Fruit fly (Drosophila melanogaster): ENCODE results near the gene vilya.

The vilya gene

dm6 chrX:2713776-2714175, 12.7 kb upstream of the vilya start, which contains the start of the genes CG2685 and CG2694 (continued):
- TF ChIP-seq TFAM (GFP tag; optimal IDR thresholded peaks at IDR 0.05), result no peak
- TF ChIP-seq MBD-R2 (GFP tag; IDR thresholded peaks at IDR 0.05), result peak; percentile 83
- peak; percentile 41 for TF ChIP-seq MESR4 (GFP tag; optimal IDR thresholded peaks at IDR 0.05)
- TF ChIP-seq aop (GFP tag; IDR thresholded peaks at IDR 0.05), result no peak
- TF ChIP-seq CG6254 (GFP tag; optimal IDR thresholded peaks at IDR 0.05), result no peak
- no peak for TF ChIP-seq zf30C (GFP tag; optimal IDR thresholded peaks at IDR 0.05)
- no peak for TF ChIP-seq CG13424 (tag; optimal IDR thresholded peaks at IDR 0.05)
- no peak for TF ChIP-seq HHEX (GFP tag; optimal IDR thresholded peaks at IDR 0.05)
- TF ChIP-seq CG18262 (tag; optimal IDR thresholded peaks at IDR 0.05), result no peak
- TF ChIP-seq PHDP (tag; optimal IDR thresholded peaks at IDR 0.05), result no peak
- TF ChIP-seq CG16863 (GFP tag; optimal IDR thresholded peaks at IDR 0.05), result no peak
- TF ChIP-seq sens (GFP tag), result no peak
- peak; percentile 44; the same call in 1 of the 2 replicates for TF ChIP-seq CG42726 (GFP tag; IDR thresholded peaks at IDR 0.05; ENCODE audit: partially characterized antibody)
- TF ChIP-seq Six4 (GFP tag; optimal IDR thresholded peaks at IDR 0.05), result no peak
- TF ChIP-seq CG10147 (GFP tag; optimal IDR thresholded peaks at IDR 0.05), result no peak
- TF ChIP-seq CG2202 (tag; optimal IDR thresholded peaks at IDR 0.05), result no peak
- peak; percentile 28 for TF ChIP-seq CG17829 (tag; optimal IDR thresholded peaks at IDR 0.05)
- TF ChIP-seq CG8478 (optimal IDR thresholded peaks at IDR 0.05), result no peak
- TF ChIP-seq Antp (GFP tag; optimal IDR thresholded peaks at IDR 0.05), result no peak
- TF ChIP-seq CHES-1-like (GFP tag; optimal IDR thresholded peaks at IDR 0.05), result no peak
- TF ChIP-seq CG4617 (GFP tag; optimal IDR thresholded peaks at IDR 0.05; ENCODE audit: borderline replicate concordance), result peak; percentile 33
- no peak for TF ChIP-seq Chrac-16 (GFP tag; optimal IDR thresholded peaks at IDR 0.05)
- TF ChIP-seq Hr39 (optimal IDR thresholded peaks at IDR 0.05), result no peak
- no peak for TF ChIP-seq pita (GFP tag; optimal IDR thresholded peaks at IDR 0.05)
- no peak for TF ChIP-seq org-1 (GFP tag; optimal IDR thresholded peaks at IDR 0.05)
- no peak for TF ChIP-seq Doc2 (GFP tag; IDR thresholded peaks at IDR 0.05)
- no peak for TF ChIP-seq Myb (GFP tag; optimal IDR thresholded peaks at IDR 0.05)
- no peak for TF ChIP-seq CG17186 (GFP tag; optimal IDR thresholded peaks at IDR 0.05)
- TF ChIP-seq ase (GFP tag; IDR thresholded peaks at IDR 0.05), result no peak
- TF ChIP-seq ATbp (GFP tag; optimal IDR thresholded peaks at IDR 0.05), result no peak
- TF ChIP-seq CG15011 (GFP tag; optimal IDR thresholded peaks at IDR 0.05), result no peak
- TF ChIP-seq rib (GFP tag; IDR thresholded peaks at IDR 0.05), result no peak

dm6 chrX:2714730-2715129, 11.7 kb upstream of the vilya start:
- TF ChIP-seq BEAF-32 (GFP tag; optimal IDR thresholded peaks at IDR 0.05), result peak; percentile 48
- TF ChIP-seq scrt (GFP tag; optimal IDR thresholded peaks at IDR 0.05), result no peak
- TF ChIP-seq CG13287 (GFP tag; IDR thresholded peaks at IDR 0.05; ENCODE audit: partially characterized antibody), result peak; percentile 62
- TF ChIP-seq Nf-YB (GFP tag; optimal IDR thresholded peaks at IDR 0.05), result no peak
- TF ChIP-seq gcm2 (GFP tag; optimal IDR thresholded peaks at IDR 0.05), result no peak
- 0 out of 2 replicates have a peak, but pooled peaks have one; percentile 7 for TF ChIP-seq CG9932 (GFP tag; IDR thresholded peaks at IDR 0.05)
- peak; percentile 32 for TF ChIP-seq CG7786 (GFP tag; optimal IDR thresholded peaks at IDR 0.05)
- TF ChIP-seq sna (GFP tag; IDR thresholded peaks at IDR 0.05; ENCODE audit: partially characterized antibody), result peak; percentile 46; the same call in 1 of the 2 replicates
- no peak for TF ChIP-seq CG9797 (GFP tag; optimal IDR thresholded peaks at IDR 0.05)
- TF ChIP-seq Sry-δ (GFP tag; optimal IDR thresholded peaks at IDR 0.05), result peak; percentile 36
- TF ChIP-seq CG12219 (GFP tag; optimal IDR thresholded peaks at IDR 0.05), result no peak
- 0 out of 3 replicates have a peak, but pooled peaks have one; percentile 45 for TF ChIP-seq dysf (GFP tag; IDR thresholded peaks at IDR 0.05)
- no peak for TF ChIP-seq Side (GFP tag; optimal IDR thresholded peaks at IDR 0.05)
- no peak for TF ChIP-seq CG31388 (GFP tag; optimal IDR thresholded peaks at IDR 0.05)
- TF ChIP-seq zfh2 (GFP tag; optimal IDR thresholded peaks at IDR 0.05), result peak; percentile 30
- no peak; the same call in 1 of the 2 replicates for TF ChIP-seq nerfin-2 (GFP tag; IDR thresholded peaks at IDR 0.05; ENCODE audit: partially characterized antibody)
- TF ChIP-seq phol (tag; optimal IDR thresholded peaks at IDR 0.05), result peak; percentile 31
- peak; percentile 52 for TF ChIP-seq CG3847 (GFP tag; IDR thresholded peaks at IDR 0.05)
- no peak for TF ChIP-seq Blimp-1 (GFP tag; optimal IDR thresholded peaks at IDR 0.05)
- no peak for TF ChIP-seq zfh1 (GFP tag; IDR thresholded peaks at IDR 0.05)
- no peak for TF ChIP-seq sug (tag; optimal IDR thresholded peaks at IDR 0.05)
